Fruit fly (Drosophila melanogaster): Measurements from ENCODE around the gene Gtpx.

DNA sequence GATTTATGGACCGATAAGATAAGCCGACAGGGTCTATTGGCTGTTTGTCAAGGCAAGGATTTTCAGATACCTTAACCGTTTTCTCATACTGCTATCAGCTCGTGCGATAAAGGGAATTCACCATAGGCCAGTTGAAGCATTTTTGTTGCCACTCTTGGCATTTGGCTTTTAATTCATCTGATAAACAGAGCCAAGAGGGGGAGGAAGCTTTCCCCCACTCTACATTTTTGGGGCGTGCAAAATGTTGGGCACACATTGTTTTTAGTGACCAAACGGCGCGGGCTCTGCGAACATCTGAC is 23.7 kb downstream of the Gtpx start:
- TF ChIP-seq CG4730 (GFP tag; IDR thresholded peaks at IDR 0.05) (no peak), CG7372 (GFP tag; IDR thresholded peaks at IDR 0.05) (no peak), nerfin-2 (GFP tag; IDR thresholded peaks at IDR 0.05; ENCODE audit: partially characterized antibody) (no peak), Ets65A (GFP tag) (no peak), Mes4 (GFP tag; optimal IDR thresholded peaks at IDR 0.05) (no peak), Stat92E (GFP tag; optimal IDR thresholded peaks at IDR 0.05) (no peak), pros (GFP tag; optimal IDR thresholded peaks at IDR 0.05) (no peak)
